Fruit fly (Drosophila melanogaster) whole organism, prepupa: ENCODE results near the gene Diedel.

Experiments
- CG16779 ChIP-seq: fragments of 200-800 bp; sonication (Bioruptor generic); optimal IDR thresholded peaks from 3 replicates; lab custom pipeline; 2017; ENCODE audit warnings: missing biosample characterization, mild to moderate bottlenecking, missing genetic modification characterization
- CG4318 ChIP-seq: fragments of 200-800 bp; sonication (Bioruptor generic); optimal IDR thresholded peaks from 3 replicates; lab custom pipeline; 2017; ENCODE audit warnings: missing biosample characterization, mild to moderate bottlenecking, missing genetic modification characterization
- CG6792 ChIP-seq: fragments of 200-800 bp; sonication (Bioruptor generic); optimal IDR thresholded peaks from 3 replicates; lab custom pipeline; 2016; ENCODE audit warnings: missing biosample characterization, missing genetic modification characterization
- CG6854 ChIP-seq: fragments of 200-800 bp; sonication (Bioruptor generic); optimal IDR thresholded peaks from 2 replicates; lab custom pipeline; 2017; ENCODE audit warnings: missing biosample characterization, mild to moderate bottlenecking, missing genetic modification characterization
- Eip75B ChIP-seq: fragments of 200-800 bp; sonication (Bioruptor generic); optimal IDR thresholded peaks from 3 replicates; lab custom pipeline; 2016; ENCODE audit warnings: missing biosample characterization, missing genetic modification characterization
- Gug ChIP-seq: fragments of 200-800 bp; sonication (Bioruptor generic); IDR thresholded peaks from 2 replicates; pipeline ENCODE4 v1.3.6; 2022; ENCODE audit warnings: missing biosample characterization, missing genetic modification characterization
- dsx ChIP-seq: fragments of 200-800 bp; optimal IDR thresholded peaks from 3 replicates; lab custom pipeline; 2019; ENCODE audit warnings: missing biosample characterization, mild to moderate bottlenecking, missing genetic modification characterization, moderate library complexity; ENCODE audit not compliant: poor library complexity, severe bottlenecking
- fd59A ChIP-seq: fragments of 200-800 bp; sonication (Bioruptor generic); optimal IDR thresholded peaks from 2 replicates; lab custom pipeline; 2017; ENCODE audit warnings: missing biosample characterization, mild to moderate bottlenecking, missing genetic modification characterization, missing genetic modification reagents
- salr ChIP-seq, 2 experiments: fragments of 200-800 bp; sonication (Bioruptor generic); optimal IDR thresholded peaks; 3 replicates each; lab custom pipeline; 2016 to 2018; ENCODE audit warnings: missing biosample characterization in 2 of 2, missing genetic modification characterization in 2 of 2, mild to moderate bottlenecking in 1 of 2
- svp ChIP-seq: fragments of 200-800 bp; sonication (Bioruptor generic); peaks from one replicate; lab custom pipeline; 2016; ENCODE audit warnings: missing biosample characterization, missing genetic modification characterization

- TF ChIP-seq salr (GFP tag; optimal IDR thresholded peaks at IDR 0.05; lab: Kevin White, UChicago) = no peak
- TF ChIP-seq CG4318 (GFP tag; lab: Kevin White, UChicago) = no peak
- TF ChIP-seq Eip75B (GFP tag; lab: Kevin White, UChicago) = no peak
- TF ChIP-seq CG16779 (tag; lab: Kevin White, UChicago) = no peak
- no peak for TF ChIP-seq Gug (GFP tag; lab: Robert Waterston, UW)
- TF ChIP-seq dsx (GFP tag; lab: Kevin White, UChicago) = no peak
- TF ChIP-seq fd59A (GFP tag; lab: Kevin White, UChicago) = no peak
- no peak for TF ChIP-seq CG6854 (GFP tag; lab: Kevin White, UChicago)
- TF ChIP-seq svp = no peak
- TF ChIP-seq CG6792 = no peak
Measured at dm6 chr3R:29495815-29496214, 2.2 kb downstream of the Diedel start.
